Worm (Caenorhabditis elegans): ENCODE data around the gene atf-6.

DNA sequence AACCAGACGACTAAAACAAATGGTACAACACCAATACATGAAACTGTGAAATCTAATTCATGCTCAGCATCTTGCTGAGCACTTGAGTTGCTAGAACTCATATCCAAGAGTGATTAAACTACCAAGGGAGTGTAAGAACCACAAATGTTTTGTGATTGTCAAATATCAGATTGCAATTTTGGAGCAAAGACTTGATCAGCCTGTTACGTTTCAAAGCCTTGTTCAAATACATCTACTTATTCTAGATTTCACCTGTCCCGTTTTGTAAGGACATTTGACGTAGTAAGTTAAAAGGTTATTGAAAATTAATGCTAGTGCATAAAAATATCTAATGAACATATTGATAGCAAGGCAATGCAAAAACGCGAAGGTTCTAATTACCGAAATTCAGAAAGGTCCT lies 3.4 kb upstream of the atf-6 start, which contains the start of gene F45E6.1:
- TF ChIP-seq lsy-2 (tag; optimal IDR thresholded peaks at IDR 0.05) (no peak), lin-11 (tag; optimal IDR thresholded peaks at IDR 0.05) (no peak), snpc-4 (tag; optimal IDR thresholded peaks at IDR 0.05) (no peak), nhr-11 (tag; optimal IDR thresholded peaks at IDR 0.05) (no peak), fos-1 (tag; optimal IDR thresholded peaks at IDR 0.05) (no peak), egl-27 (tag; optimal IDR thresholded peaks at IDR 0.05) (no peak), unc-62 (GFP tag; optimal IDR thresholded peaks at IDR 0.05) (no peak), lin-39 (tag; optimal IDR thresholded peaks at IDR 0.05) (no peak), ztf-11 (tag; optimal IDR thresholded peaks at IDR 0.05) (no peak), nhr-12 (tag; optimal IDR thresholded peaks at IDR 0.05) (no peak), aly-2 (tag; optimal IDR thresholded peaks at IDR 0.05) (no peak), Y55F3AM.14 (GFP tag; optimal IDR thresholded peaks at IDR 0.05) (no peak), C34F6.9 (tag; optimal IDR thresholded peaks at IDR 0.05) (no peak)
